Worm (Caenorhabditis elegans): ENCODE data around the gene nep-22.

- TF ChIP-seq tra-1 (GFP tag; IDR thresholded peaks at IDR 0.05) (no peak), nhr-237 (tag; optimal IDR thresholded peaks at IDR 0.05) (no peak), zfp-2 (tag; optimal IDR thresholded peaks at IDR 0.05) (no peak), fkh-10 (GFP tag; optimal IDR thresholded peaks at IDR 0.05) (no peak), ama-1 (optimal IDR thresholded peaks at IDR 0.05) (no peak), pha-4 (GFP tag; IDR thresholded peaks at IDR 0.05) (no peak), pha-4 (tag; optimal IDR thresholded peaks at IDR 0.05) (no peak), daf-16 (GFP tag; optimal IDR thresholded peaks at IDR 0.05) (peak in 1 of 2 experiments; percentile 51), daf-16 (tag; optimal IDR thresholded peaks at IDR 0.05) (no peak), mdt-29 (GFP tag; IDR thresholded peaks at IDR 0.05) (no peak), nhr-6 (tag; optimal IDR thresholded peaks at IDR 0.05) (no peak)
Measured at ce11 chrX:8986452-8986851, 47.9 kb upstream of the nep-22 start.

Data from whole organism, L4 larva.